Fruit fly (Drosophila melanogaster): ENCODE results near the gene Cftr.
A peak's percentile ranks its signal among the peaks of the same experiment; 100 is the strongest.

- TF ChIP-seq GATAd (GFP tag; optimal IDR thresholded peaks at IDR 0.05) (no peak), dsf (GFP tag; optimal IDR thresholded peaks at IDR 0.05; ENCODE audit: borderline replicate concordance) (no peak), Dfd (GFP tag; optimal IDR thresholded peaks at IDR 0.05) (no peak), fru (GFP tag; optimal IDR thresholded peaks at IDR 0.05) (peak; percentile 1), dl (GFP tag; optimal IDR thresholded peaks at IDR 0.05; ENCODE audit: insufficient read depth in 1 of 2, partially characterized antibody in 2 of 2) (peak; percentile 73 to 87), psq (GFP tag; optimal IDR thresholded peaks at IDR 0.05) (no peak), usp (GFP tag; optimal IDR thresholded peaks at IDR 0.05) (no peak)
These were observed 27.8 kb upstream of the Cftr start for dm6 chr3R:24571386-24572124.

All from whole organism, wandering third instar larva.